Worm (Caenorhabditis elegans): ENCODE results near the gene fbxa-120.

fbxa-120 gene

ce11 chrX:17302419-17302818 lies at the start of gene fbxa-120:
fbxa-120 (plus strand) TSS chrX:17302719.
- TF ChIP-seq fax-1 (tag; optimal IDR thresholded peaks at IDR 0.05) (no peak), madf-2 (tag; optimal IDR thresholded peaks at IDR 0.05) (no peak), hlh-8 (tag; optimal IDR thresholded peaks at IDR 0.05) (no peak), ceh-48 (tag; optimal IDR thresholded peaks at IDR 0.05) (no peak), npax-4 (tag; optimal IDR thresholded peaks at IDR 0.05) (no peak), K02D7.2 (tag; optimal IDR thresholded peaks at IDR 0.05) (no peak), ceh-18 (tag; optimal IDR thresholded peaks at IDR 0.05) (no peak), pha-2 (tag; optimal IDR thresholded peaks at IDR 0.05) (no peak), K09A11.1 (tag; optimal IDR thresholded peaks at IDR 0.05; ENCODE audit: insufficient read depth) (no peak), ceh-45 (GFP tag; IDR thresholded peaks at IDR 0.05) (no peak), ets-4 (tag; optimal IDR thresholded peaks at IDR 0.05) (no peak), sdc-2 (tag; optimal IDR thresholded peaks at IDR 0.05) (no peak)

ce11 chrX:17255750-17256149 lies 46.8 kb upstream of the fbxa-120 start:
- peak; percentile 21 for TF ChIP-seq elt-2 (tag; optimal IDR thresholded peaks at IDR 0.05)

- no peak for TF ChIP-seq odd-2 (tag; optimal IDR thresholded peaks at IDR 0.05)
- TF ChIP-seq elt-2 (tag; optimal IDR thresholded peaks at IDR 0.05) = peak; percentile 75
- no peak for TF ChIP-seq ceh-9 (tag; optimal IDR thresholded peaks at IDR 0.05)
- no peak for TF ChIP-seq C38D4.7 (GFP tag; optimal IDR thresholded peaks at IDR 0.05)
- TF ChIP-seq syd-9 (tag; optimal IDR thresholded peaks at IDR 0.05) = no peak
Observed at ce11 chrX:17256769-17257168, 45.8 kb upstream of the fbxa-120 start, which contains the start of gene Y40C7B.4. Y40C7B.4 (minus strand) TSS chrX:17256787.

- TF ChIP-seq nhr-11 (tag; optimal IDR thresholded peaks at IDR 0.05) = no peak
- no peak for TF ChIP-seq ceh-18 (tag; optimal IDR thresholded peaks at IDR 0.05)
- no peak for TF ChIP-seq ref-2 (tag; optimal IDR thresholded peaks at IDR 0.05)
- no peak for TF ChIP-seq nhr-232 (tag; optimal IDR thresholded peaks at IDR 0.05)
- no peak for TF ChIP-seq elt-2 (tag; optimal IDR thresholded peaks at IDR 0.05)
- no peak for TF ChIP-seq lim-6 (tag; optimal IDR thresholded peaks at IDR 0.05)
- no peak for TF ChIP-seq sox-4 (tag; optimal IDR thresholded peaks at IDR 0.05)
- TF ChIP-seq ets-4 (tag; optimal IDR thresholded peaks at IDR 0.05) = no peak
- TF ChIP-seq K02D7.2 (tag; optimal IDR thresholded peaks at IDR 0.05) = no peak
- TF ChIP-seq unc-42 (tag; optimal IDR thresholded peaks at IDR 0.05) = no peak
- no peak for TF ChIP-seq T23F11.4 (GFP tag; optimal IDR thresholded peaks at IDR 0.05)
- no peak for TF ChIP-seq unc-3 (GFP tag; conservative IDR thresholded peaks at IDR 0.05)
- TF ChIP-seq unc-3 (tag; optimal IDR thresholded peaks at IDR 0.05) = no peak
- TF ChIP-seq pros-1 (tag; optimal IDR thresholded peaks at IDR 0.05) = no peak
- TF ChIP-seq eyg-1 (tag; optimal IDR thresholded peaks at IDR 0.05) = no peak
- no peak for TF ChIP-seq ceh-22 (tag; optimal IDR thresholded peaks at IDR 0.05)
- TF ChIP-seq unc-55 (GFP tag; optimal IDR thresholded peaks at IDR 0.05) = no peak
- no peak for TF ChIP-seq syd-9 (tag; optimal IDR thresholded peaks at IDR 0.05)
- no peak for TF ChIP-seq ztf-16 (tag; optimal IDR thresholded peaks at IDR 0.05)
- no peak for TF ChIP-seq zip-5 (tag; optimal IDR thresholded peaks at IDR 0.05)
Observed at ce11 chrX:17288378-17288777, 14.1 kb upstream of the fbxa-120 start.

- no peak for TF ChIP-seq zip-5 (tag; optimal IDR thresholded peaks at IDR 0.05)
Observed at ce11 chrX:17294019-17294418, 8.5 kb upstream of the fbxa-120 start.

- TF ChIP-seq sox-2 (GFP tag; IDR thresholded peaks at IDR 0.05) (no peak), odd-2 (tag; optimal IDR thresholded peaks at IDR 0.05) (no peak), hlh-6 (tag; optimal IDR thresholded peaks at IDR 0.05) (no peak), ceh-18 (tag; optimal IDR thresholded peaks at IDR 0.05) (no peak), nhr-232 (tag; optimal IDR thresholded peaks at IDR 0.05) (no peak), T23F11.4 (GFP tag; optimal IDR thresholded peaks at IDR 0.05) (no peak), sox-4 (tag; optimal IDR thresholded peaks at IDR 0.05) (no peak), ceh-14 (tag; optimal IDR thresholded peaks at IDR 0.05) (no peak), unc-55 (GFP tag; optimal IDR thresholded peaks at IDR 0.05) (no peak), F13H6.1 (tag; optimal IDR thresholded peaks at IDR 0.05) (no peak), hlh-30 (tag; optimal IDR thresholded peaks at IDR 0.05; ENCODE audit: insufficient read depth) (no peak), syd-9 (tag; optimal IDR thresholded peaks at IDR 0.05) (no peak), nfya-1 (tag; optimal IDR thresholded peaks at IDR 0.05) (no peak), ceh-9 (tag; optimal IDR thresholded peaks at IDR 0.05) (no peak), dve-1 (tag; optimal IDR thresholded peaks at IDR 0.05) (no peak)
Observed at ce11 chrX:17294728-17295127, 7.8 kb upstream of the fbxa-120 start, which contains the start of gene C33E10.8. C33E10.8 (minus strand) TSS chrX:17294828.

All from whole organism, late embryonic.